Worm (Caenorhabditis elegans) whole organism, L2 larva: Measurements from ENCODE around the gene C41A3.2.

Experiments used
- C34F6.9 ChIP-seq: fragments of 150-350 bp; optimal IDR thresholded peaks from 2 replicates; lab custom pipeline; 2014; ENCODE audit warnings: missing biosample characterization, missing genetic modification characterization
- F13H6.1 ChIP-seq: sonication (generic microtip); optimal IDR thresholded peaks from 2 replicates; lab custom pipeline; 2016; ENCODE audit warnings: missing genetic modification characterization, missing compliant biosample characterization
- Y55F3AM.14 ChIP-seq: fragments of 200-800 bp; sonication (Bioruptor generic); optimal IDR thresholded peaks from 2 replicates; lab custom pipeline; 2018; ENCODE audit warnings: mild to moderate bottlenecking, missing genetic modification characterization, missing compliant biosample characterization
- alr-1 ChIP-seq: fragments of 150-350 bp; optimal IDR thresholded peaks from 2 replicates; lab custom pipeline; 2014; ENCODE audit warnings: missing biosample characterization, missing genetic modification characterization
- aly-2 ChIP-seq: fragments of 150-350 bp; optimal IDR thresholded peaks from 2 replicates; lab custom pipeline; 2014; ENCODE audit warnings: missing biosample characterization, missing genetic modification characterization
- ama-1 ChIP-seq: fragments of 150-350 bp; optimal IDR thresholded peaks from 2 replicates; lab custom pipeline; 2018; ENCODE audit warnings: inconsistent platforms
- blmp-1 ChIP-seq: sonication (generic microtip); optimal IDR thresholded peaks from 2 replicates; lab custom pipeline; 2017; ENCODE audit warnings: missing genetic modification characterization, mild to moderate bottlenecking, missing compliant biosample characterization, antibody characterized with exemption, moderate library complexity; ENCODE audit not compliant: insufficient read depth
- ceh-82 ChIP-seq: fragments of 150-350 bp; optimal IDR thresholded peaks from 2 replicates; lab custom pipeline; 2014; ENCODE audit warnings: missing biosample characterization, missing genetic modification characterization
- crh-2 ChIP-seq: sonication (generic microtip); optimal IDR thresholded peaks from 2 replicates; lab custom pipeline; 2017; ENCODE audit warnings: missing biosample characterization, missing genetic modification characterization
- dmd-4 ChIP-seq: sonication (generic microtip); optimal IDR thresholded peaks from 2 replicates; lab custom pipeline; 2017; ENCODE audit warnings: missing biosample characterization, missing genetic modification characterization
- egl-27 ChIP-seq: sonication (generic microtip); optimal IDR thresholded peaks from 3 replicates; lab custom pipeline; 2017; ENCODE audit warnings: missing biosample characterization, missing genetic modification reagents, missing genetic modification characterization
- elt-3 ChIP-seq: sonication (generic microtip); optimal IDR thresholded peaks from 2 replicates; lab custom pipeline; 2017; ENCODE audit warnings: missing biosample characterization, missing genetic modification characterization
- fos-1 ChIP-seq: fragments of 150-350 bp; optimal IDR thresholded peaks from 2 replicates; lab custom pipeline; 2014; ENCODE audit warnings: missing biosample characterization, missing genetic modification characterization
- gmeb-1 ChIP-seq: fragments of 150-350 bp; optimal IDR thresholded peaks from 2 replicates; lab custom pipeline; 2014; ENCODE audit warnings: missing biosample characterization, missing genetic modification characterization
- lin-13 ChIP-seq: fragments of 150-350 bp; optimal IDR thresholded peaks from 2 replicates; lab custom pipeline; 2014; ENCODE audit warnings: missing biosample characterization, missing genetic modification reagents, missing genetic modification characterization
- lsy-2 ChIP-seq, 2 experiments: fragments of 150-350 bp in 1 of 2; sonication (generic microtip) in 1 of 2; optimal IDR thresholded peaks; 2 replicates each; lab custom pipeline; 2014 to 2017; ENCODE audit warnings: missing biosample characterization in 2 of 2, missing genetic modification characterization in 2 of 2
- mab-5 ChIP-seq: fragments of 150-350 bp; optimal IDR thresholded peaks from 2 replicates; lab custom pipeline; 2014; ENCODE audit warnings: missing biosample characterization, missing genetic modification characterization
- mbf-1 ChIP-seq: sonication (generic microtip); optimal IDR thresholded peaks from 2 replicates; lab custom pipeline; 2017; ENCODE audit warnings: missing biosample characterization, missing genetic modification characterization
- nhr-10 ChIP-seq: sonication (generic microtip); optimal IDR thresholded peaks from 2 replicates; lab custom pipeline; 2017; ENCODE audit warnings: missing biosample characterization, missing genetic modification characterization
- nhr-11 ChIP-seq: fragments of 150-350 bp; optimal IDR thresholded peaks from 2 replicates; lab custom pipeline; 2014; ENCODE audit warnings: missing biosample characterization, missing genetic modification characterization
- nhr-12 ChIP-seq: fragments of 150-350 bp; optimal IDR thresholded peaks from 2 replicates; lab custom pipeline; 2014; ENCODE audit warnings: missing biosample characterization, missing genetic modification characterization
- nhr-129 ChIP-seq: fragments of 150-350 bp; optimal IDR thresholded peaks from 2 replicates; lab custom pipeline; 2014; ENCODE audit warnings: missing biosample characterization, missing genetic modification characterization
- nhr-21 ChIP-seq: fragments of 150-350 bp; optimal IDR thresholded peaks from 2 replicates; lab custom pipeline; 2014; ENCODE audit warnings: missing biosample characterization, missing genetic modification characterization
- nhr-23 ChIP-seq: fragments of 150-350 bp; optimal IDR thresholded peaks from 2 replicates; lab custom pipeline; 2014; ENCODE audit warnings: missing biosample characterization, missing genetic modification reagents, missing genetic modification characterization
- nhr-237 ChIP-seq: fragments of 150-350 bp; optimal IDR thresholded peaks from 2 replicates; lab custom pipeline; 2014; ENCODE audit warnings: missing biosample characterization, missing genetic modification characterization
- peb-1 ChIP-seq: fragments of 150-350 bp; optimal IDR thresholded peaks from 2 replicates; lab custom pipeline; 2014; ENCODE audit warnings: missing biosample characterization, missing genetic modification characterization
- snpc-4 ChIP-seq: fragments of 150-350 bp; optimal IDR thresholded peaks from 2 replicates; lab custom pipeline; 2014; ENCODE audit warnings: missing biosample characterization, missing genetic modification characterization
- unc-39 ChIP-seq: fragments of 150-350 bp; optimal IDR thresholded peaks from 2 replicates; lab custom pipeline; 2014; ENCODE audit warnings: missing biosample characterization, missing genetic modification characterization
- unc-55 ChIP-seq: fragments of 150-350 bp; sonication (generic microtip); optimal IDR thresholded peaks from 3 replicates; lab custom pipeline; 2014; ENCODE audit warnings: missing biosample characterization, missing genetic modification reagents, missing genetic modification characterization
- unc-62 ChIP-seq: fragments of 150-350 bp; optimal IDR thresholded peaks from 2 replicates; lab custom pipeline; 2014; ENCODE audit warnings: missing biosample characterization, missing genetic modification reagents, missing genetic modification characterization
- zag-1 ChIP-seq: fragments of 150-350 bp; optimal IDR thresholded peaks from 2 replicates; lab custom pipeline; 2014; ENCODE audit warnings: missing biosample characterization, missing genetic modification characterization
- ztf-1 ChIP-seq: fragments of 200-800 bp; sonication (Bioruptor generic); conservative IDR thresholded peaks from 2 replicates; pipeline ENCODE4 v1.3.6; 2022; ENCODE audit warnings: missing genetic modification characterization, missing compliant biosample characterization
- ztf-11 ChIP-seq: sonication (generic microtip); optimal IDR thresholded peaks from 2 replicates; lab custom pipeline; 2017; ENCODE audit warnings: missing biosample characterization, missing genetic modification characterization

C41A3.2 gene

DNA sequence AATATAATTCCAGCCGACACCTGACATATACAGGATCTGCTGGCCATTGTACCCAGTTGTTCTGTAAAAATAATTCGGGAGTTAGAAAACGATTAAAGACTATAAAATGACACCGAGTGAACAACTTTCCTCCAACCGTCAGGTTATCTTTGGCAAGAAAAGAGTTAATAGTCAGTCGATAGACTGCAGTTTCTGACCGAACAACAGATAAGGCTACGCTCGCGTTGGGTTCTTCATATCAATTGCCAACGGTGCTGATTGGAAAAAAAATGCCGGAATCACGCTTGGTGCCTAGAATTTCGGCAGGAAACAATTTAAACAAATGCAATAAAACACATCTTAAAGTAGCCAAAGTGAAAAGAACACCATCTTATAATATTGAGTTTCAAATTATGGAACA, 13.6 kb downstream of the C41A3.2 start, which contains the start of gene scav-1:
TSS of gene scav-1 (minus strand) at position 61 of the 400 bp plus-strand sequence.
- TF ChIP-seq nhr-129 (peak; percentile 0), C34F6.9 (tag; lab: Kevin White, UChicago) (no peak), crh-2 (peak; percentile 41), ztf-11 (tag; lab: Kevin White, UChicago) (no peak), fos-1 (tag; lab: Kevin White, UChicago) (peak; percentile 92), gmeb-1 (tag; lab: Kevin White, UChicago) (peak; percentile 6)

DNA sequence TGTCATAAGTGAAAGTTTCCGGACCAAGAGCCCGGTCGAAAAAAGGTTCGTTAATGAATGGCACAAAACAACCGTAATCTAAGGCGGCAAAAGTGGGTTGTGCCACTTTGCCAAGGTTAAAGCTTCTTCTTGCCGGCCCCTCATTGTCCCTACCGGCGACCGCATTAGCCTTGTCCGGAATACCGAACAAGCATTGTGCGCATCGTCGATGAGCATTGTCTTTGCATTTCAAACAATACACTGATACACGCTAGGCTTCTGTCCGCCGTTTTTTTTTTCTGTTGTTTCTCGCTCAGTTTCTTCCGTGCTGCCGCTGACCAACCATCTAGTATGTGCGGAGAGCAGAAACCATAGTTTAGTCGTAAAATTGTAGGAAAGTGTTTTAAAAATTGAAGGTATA, 16.9 kb downstream of the C41A3.2 start, which contains the start of gene C03F11.2:
TSS of gene C03F11.2 (minus strand) at position 101 of the 400 bp plus-strand sequence.
- no peak for TF ChIP-seq ztf-1 (GFP tag; lab: Robert Waterston, UW)
- TF ChIP-seq dmd-4 (tag; lab: Kevin White, UChicago): no peak
- TF ChIP-seq ztf-11 (tag; lab: Kevin White, UChicago): no peak
- TF ChIP-seq nhr-10 (tag; lab: Kevin White, UChicago): no peak
- no peak for TF ChIP-seq unc-62 (GFP tag; lab: Kevin White, UChicago)
- TF ChIP-seq lin-13: no peak
- TF ChIP-seq zag-1 (tag; lab: Kevin White, UChicago): no peak
- TF ChIP-seq unc-39 (tag; lab: Kevin White, UChicago): no peak
- no peak for TF ChIP-seq aly-2 (tag; lab: Kevin White, UChicago)

DNA sequence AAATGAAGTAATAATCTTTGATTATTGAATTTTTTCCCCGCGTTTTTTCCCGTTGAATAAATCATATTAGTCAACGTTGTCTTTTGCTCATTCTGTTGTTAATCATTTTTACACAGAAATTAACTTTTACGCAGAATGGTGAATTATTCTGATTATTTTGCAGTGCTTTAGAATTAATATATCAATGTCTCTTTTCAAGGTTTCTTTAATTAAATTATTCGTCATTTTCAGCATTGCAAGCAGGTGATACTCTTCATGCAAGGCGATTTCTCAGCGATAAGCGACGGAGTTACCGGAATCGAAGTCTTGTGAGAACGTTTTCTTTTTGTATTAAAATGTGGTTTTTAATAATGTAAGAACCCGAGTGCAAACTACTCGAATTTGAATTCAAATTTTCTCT, 26.5 kb downstream of the C41A3.2 start:
- TF ChIP-seq mab-5 (no peak), nhr-12 (no peak), lsy-2 (tag; optimal IDR thresholded peaks at IDR 0.05; lab: Kevin White, UChicago) (no peak), ama-1 (lab: Kevin White, UChicago) (no peak), gmeb-1 (tag; lab: Kevin White, UChicago) (no peak), nhr-23 (tag; lab: Kevin White, UChicago) (no peak), nhr-10 (tag; lab: Kevin White, UChicago) (no peak), nhr-11 (no peak), aly-2 (tag; lab: Kevin White, UChicago) (no peak), peb-1 (tag; lab: Kevin White, UChicago) (no peak), F13H6.1 (no peak), Y55F3AM.14 (GFP tag; lab: Kevin White, UChicago) (no peak), C34F6.9 (tag; lab: Kevin White, UChicago) (peak; percentile 18), nhr-21 (tag; lab: Kevin White, UChicago) (peak; percentile 66), nhr-129 (no peak), alr-1 (no peak)

DNA sequence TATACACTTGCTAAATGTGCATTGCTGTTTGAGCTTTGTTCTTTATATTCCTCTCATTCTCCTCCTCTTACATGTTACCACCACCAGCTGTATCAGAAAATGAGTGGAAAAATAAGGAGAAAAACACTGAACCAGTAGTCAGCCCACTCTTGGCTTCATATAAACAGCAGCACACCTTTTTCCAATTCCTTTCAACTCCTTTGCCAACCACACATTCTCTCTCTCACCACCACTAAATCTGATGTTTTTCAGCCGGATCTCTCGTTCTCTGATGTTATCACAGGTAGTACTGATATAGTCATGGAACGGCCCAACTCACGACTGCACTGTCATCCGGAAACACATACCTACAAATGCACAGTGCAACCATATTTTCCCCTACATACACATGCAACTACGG, 27.6 kb downstream of the C41A3.2 start, which contains the start of gene kcnl-3:
TSS of gene kcnl-3 (plus strand) at position 301 of the 400 bp plus-strand sequence.
- TF ChIP-seq peb-1 (tag; lab: Kevin White, UChicago) (no peak), C34F6.9 (tag; lab: Kevin White, UChicago) (no peak), mbf-1 (tag; lab: Kevin White, UChicago) (no peak), nhr-129 (no peak), lin-13 (no peak), ceh-82 (tag; lab: Kevin White, UChicago) (no peak)
- TF ChIP-seq, all 48 proteins: peak for 0

DNA sequence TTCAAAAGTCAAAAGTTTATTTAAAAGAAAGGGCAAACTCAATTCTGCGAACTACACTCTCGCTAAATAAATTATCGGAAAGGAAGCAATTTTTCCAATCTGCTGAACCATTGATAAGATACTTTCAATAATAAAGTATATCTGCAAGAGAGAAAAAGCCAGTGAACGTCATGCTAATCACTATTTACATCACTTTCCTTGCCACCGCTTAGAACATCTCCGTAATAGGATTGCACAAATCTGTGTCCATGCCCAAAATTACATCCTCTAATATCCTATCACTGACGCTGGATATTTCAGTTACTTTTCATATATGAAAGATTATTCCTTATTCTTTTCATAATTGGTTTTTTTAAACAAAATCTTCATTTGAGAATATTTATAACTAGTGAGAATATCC, 31.4 kb downstream of the C41A3.2 start:
- TF ChIP-seq elt-3 (tag; lab: Kevin White, UChicago) (no peak), mab-5 (no peak), alr-1 (no peak), blmp-1 (tag; lab: Kevin White, UChicago) (no peak), egl-27 (no peak), C34F6.9 (tag; lab: Kevin White, UChicago) (no peak), unc-55 (GFP tag; lab: Kevin White, UChicago) (no peak), lin-13 (no peak)

DNA sequence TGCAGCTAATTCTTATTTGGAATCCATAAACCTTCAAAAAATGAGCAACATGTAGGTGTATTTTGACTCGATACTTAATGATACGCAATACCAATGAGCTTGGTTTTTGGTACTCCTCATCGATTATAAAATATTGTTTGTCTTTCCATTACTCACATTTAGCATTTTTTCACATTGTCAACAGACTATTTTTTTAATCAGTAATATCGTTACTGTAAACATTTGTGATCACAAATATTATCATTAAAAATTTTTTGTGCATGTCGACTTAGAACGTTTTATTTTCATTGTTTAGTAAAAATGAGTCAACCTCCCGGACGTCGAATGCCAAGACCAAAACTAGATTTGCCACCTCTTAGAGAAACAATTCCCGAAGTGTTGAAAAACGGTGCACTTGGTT, 36.8 kb downstream of the C41A3.2 start, which contains the start of gene sek-5:
TSS of gene sek-5 (plus strand) at position 301 of the 400 bp plus-strand sequence.
- TF ChIP-seq unc-62 (GFP tag; lab: Kevin White, UChicago) (no peak), nhr-23 (tag; lab: Kevin White, UChicago) (no peak), lin-13 (no peak), elt-3 (tag; lab: Kevin White, UChicago) (no peak), snpc-4 (no peak), Y55F3AM.14 (GFP tag; lab: Kevin White, UChicago) (no peak), nhr-237 (no peak)
- TF ChIP-seq, all 48 proteins: peak for 0
